Fruit fly (Drosophila melanogaster): ENCODE measurements around the gene CG8043.

The CG8043 gene

dm6 chr3R:8712722-8713131 lies 36.0 kb downstream of the CG8043 start, which contains the start of gene CG8112 (continued):
- TF ChIP-seq CG8290 (GFP tag; optimal IDR thresholded peaks at IDR 0.05) (no peak), CG8290 (tag; optimal IDR thresholded peaks at IDR 0.05) (no peak), CG7963 (GFP tag; IDR thresholded peaks at IDR 0.05; ENCODE audit: partially characterized antibody) (no peak), CG18262 (tag; optimal IDR thresholded peaks at IDR 0.05) (peak; percentile 57), unpg (GFP tag; optimal IDR thresholded peaks at IDR 0.05) (peak; percentile 0), CG12659 (GFP tag; optimal IDR thresholded peaks at IDR 0.05) (peak; percentile 38), gro (GFP tag; optimal IDR thresholded peaks at IDR 0.05) (no peak), pita (GFP tag; optimal IDR thresholded peaks at IDR 0.05) (no peak), org-1 (GFP tag; optimal IDR thresholded peaks at IDR 0.05) (no peak), CG3163 (GFP tag; optimal IDR thresholded peaks at IDR 0.05) (no peak), CG4707 (GFP tag; optimal IDR thresholded peaks at IDR 0.05) (no peak), CG3847 (GFP tag; IDR thresholded peaks at IDR 0.05) (no peak), CrebB (tag; optimal IDR thresholded peaks at IDR 0.05) (no peak), tin (GFP tag; optimal IDR thresholded peaks at IDR 0.05) (no peak), HLH3B (GFP tag; IDR thresholded peaks at IDR 0.05) (no peak), CG10209 (GFP tag; optimal IDR thresholded peaks at IDR 0.05) (peak; percentile 16), CG31365 (tag; optimal IDR thresholded peaks at IDR 0.05) (no peak), PHDP (tag; optimal IDR thresholded peaks at IDR 0.05) (no peak), run (tag; optimal IDR thresholded peaks at IDR 0.05) (no peak), Awh (GFP tag; IDR thresholded peaks at IDR 0.05) (no peak), CG15479 (GFP tag; optimal IDR thresholded peaks at IDR 0.05) (no peak), ham (GFP tag; IDR thresholded peaks at IDR 0.05) (no peak), Antp (GFP tag; optimal IDR thresholded peaks at IDR 0.05) (no peak), lbe (GFP tag; optimal IDR thresholded peaks at IDR 0.05) (peak; percentile 32), Kr (GFP tag; optimal IDR thresholded peaks at IDR 0.05) (no peak), pb (GFP tag; optimal IDR thresholded peaks at IDR 0.05) (no peak), CG3281 (GFP tag; optimal IDR thresholded peaks at IDR 0.05) (peak; percentile 19), CG6654 (GFP tag; optimal IDR thresholded peaks at IDR 0.05) (no peak), CG1603 (tag; optimal IDR thresholded peaks at IDR 0.05) (no peak), CG14965 (GFP tag; optimal IDR thresholded peaks at IDR 0.05; ENCODE audit: borderline replicate concordance) (no peak), CG18619 (GFP tag; optimal IDR thresholded peaks at IDR 0.05) (peak; percentile 42), Rx (GFP tag; IDR thresholded peaks at IDR 0.05) (no peak), sim (GFP tag; IDR thresholded peaks at IDR 0.05) (no peak), ttk (GFP tag; IDR thresholded peaks at IDR 0.05) (no peak), bab2 (GFP tag; optimal IDR thresholded peaks at IDR 0.05) (no peak), dmrt11E (tag; optimal IDR thresholded peaks at IDR 0.05) (no peak), nmo (GFP tag; optimal IDR thresholded peaks at IDR 0.05) (peak; percentile 3), Scr (GFP tag; IDR thresholded peaks at IDR 0.05; ENCODE audit: partially characterized antibody) (no peak), chn (GFP tag; optimal IDR thresholded peaks at IDR 0.05) (no peak), CG42726 (GFP tag; IDR thresholded peaks at IDR 0.05; ENCODE audit: partially characterized antibody) (no peak), CG10431 (GFP tag; optimal IDR thresholded peaks at IDR 0.05) (no peak), Fer2 (tag; optimal IDR thresholded peaks at IDR 0.05) (no peak), gcm (GFP tag; optimal IDR thresholded peaks at IDR 0.05) (peak; percentile 5), CG30020 (tag; optimal IDR thresholded peaks at IDR 0.05) (no peak), CG15269 (tag; optimal IDR thresholded peaks at IDR 0.05) (no peak), YL-1 (GFP tag; optimal IDR thresholded peaks at IDR 0.05) (no peak), Rfx (GFP tag; IDR thresholded peaks at IDR 0.05) (peak; percentile 30; the same call in 1 of the 2 replicates), CG9876 (GFP tag; optimal IDR thresholded peaks at IDR 0.05) (no peak), CG8388 (GFP tag; optimal IDR thresholded peaks at IDR 0.05) (peak; percentile 14), wek (GFP tag; optimal IDR thresholded peaks at IDR 0.05) (no peak), Nf-YB (GFP tag; optimal IDR thresholded peaks at IDR 0.05) (peak; percentile 6)
